Worm (Caenorhabditis elegans) whole organism, L1 larva: Measurements from ENCODE around the gene R06F6.8.

Experiments
- blmp-1 ChIP-seq: fragments of 150-350 bp; optimal IDR thresholded peaks from 2 replicates; lab custom pipeline; 2014; ENCODE audit warnings: missing biosample characterization, missing genetic modification characterization
- efl-1 ChIP-seq, 4 experiments: fragments of 150-350 bp; optimal IDR thresholded peaks in 3 of 4; peaks in 1 of 4; 1 replicate in 1 of 4; 2 replicates in 3 of 4; lab custom pipeline; 2014; ENCODE audit warnings: missing biosample characterization in 2 of 4, missing genetic modification characterization in 2 of 4, missing genetic modification reagents in 2 of 4

DNA sequence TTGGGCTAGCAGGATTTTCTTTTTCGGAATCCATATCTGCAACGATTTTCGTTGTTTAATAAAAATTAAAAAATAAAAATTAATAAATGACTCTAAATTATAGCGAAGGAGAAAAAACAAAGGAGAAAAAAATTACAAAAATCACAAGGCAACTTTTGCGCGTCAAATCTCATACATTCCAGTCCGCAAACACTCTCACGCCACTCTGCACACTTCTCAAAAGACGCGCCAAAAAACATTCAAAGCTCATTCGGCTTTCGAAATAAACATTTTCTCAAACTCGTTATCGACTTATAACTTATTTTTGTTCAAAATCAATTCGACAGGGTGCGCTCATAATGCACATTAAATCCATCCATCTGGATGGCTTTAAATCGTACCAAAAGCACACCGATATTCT lies 4.3 kb upstream of the R06F6.8 start, which contains the start of the genes R06F6.12 and mix-1:
- TF ChIP-seq efl-1 (optimal IDR thresholded peaks at IDR 0.05; lab: Kevin White, UChicago) (peak; percentile 80 to 89), efl-1 (GFP tag; optimal IDR thresholded peaks at IDR 0.05 in 1 of 2; lab: Kevin White, UChicago) (peak; percentile 86 to 98), blmp-1 (tag; lab: Kevin White, UChicago) (peak; percentile 53)
